Worm (Caenorhabditis elegans): ENCODE measurements around the gene K10G4.10.
"Not testable (repeated sequence)": the region's sequence is repeated elsewhere in the genome, so short reads cannot be mapped to it uniquely, and the experiment has no call there.

K10G4.10 gene

DNA sequence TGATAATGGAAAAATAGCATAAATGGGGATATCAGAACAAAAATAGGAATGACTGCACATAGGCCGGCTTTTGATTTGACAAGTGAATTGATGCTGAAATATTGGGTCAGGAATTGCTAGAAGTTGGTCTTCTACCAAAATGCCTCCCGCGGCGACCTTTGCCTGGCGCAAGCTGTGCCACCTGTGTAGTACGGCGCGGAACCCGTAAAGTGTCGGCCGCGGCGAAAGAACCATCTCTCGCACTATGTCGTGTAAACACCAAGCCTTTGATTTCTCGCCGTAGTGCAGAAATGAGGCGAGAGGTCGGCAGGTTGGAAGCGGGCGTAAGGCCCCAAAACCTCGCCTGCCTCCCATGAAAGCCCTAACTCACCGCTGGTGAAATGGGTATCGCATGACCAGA lies 12.0 kb upstream of the K10G4.10 start:
- no peak for TF ChIP-seq nhr-77 (tag; optimal IDR thresholded peaks at IDR 0.05)
- TF ChIP-seq ceh-28 (tag; optimal IDR thresholded peaks at IDR 0.05): no peak
- TF ChIP-seq snpc-4 (tag; optimal IDR thresholded peaks at IDR 0.05): peak; percentile 19
- no peak for TF ChIP-seq nhr-12 (tag; optimal IDR thresholded peaks at IDR 0.05)
- no peak for TF ChIP-seq elt-3 (tag; optimal IDR thresholded peaks at IDR 0.05)
- no peak for TF ChIP-seq nhr-23 (tag; optimal IDR thresholded peaks at IDR 0.05)
- no peak for TF ChIP-seq pha-4 (tag; optimal IDR thresholded peaks at IDR 0.05)
- no peak for TF ChIP-seq daf-12 (tag; optimal IDR thresholded peaks at IDR 0.05)

DNA sequence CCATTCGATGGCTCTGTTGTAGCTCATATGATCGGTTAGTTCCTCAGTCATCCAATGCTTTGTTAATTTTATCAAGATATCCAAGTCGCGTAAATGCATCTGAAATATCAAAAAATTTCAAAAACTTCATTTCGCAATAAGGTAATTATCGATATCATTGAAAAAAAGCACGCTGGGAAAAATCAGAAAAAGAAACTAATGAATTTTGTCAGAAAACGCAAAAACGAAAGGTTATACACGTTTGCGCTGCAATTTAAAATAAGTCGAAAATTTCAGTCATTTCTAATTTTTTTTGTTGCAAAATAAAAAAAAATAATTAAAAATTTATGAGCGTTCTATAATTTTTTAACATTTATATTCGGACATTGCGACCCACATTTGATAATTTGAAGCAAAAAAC lies 8.5 kb upstream of the K10G4.10 start, which contains the start of gene K10G4.3:
Gene K10G4.3 (minus strand): TSS at position 101 of the 400 bp plus-strand sequence.
- not testable (repeated sequence) for TF ChIP-seq mml-1 (tag; optimal IDR thresholded peaks at IDR 0.05); nhr-43 (tag; optimal IDR thresholded peaks at IDR 0.05; ENCODE audit: poor library complexity, severe bottlenecking); nhr-25 (tag; optimal IDR thresholded peaks at IDR 0.05)

DNA sequence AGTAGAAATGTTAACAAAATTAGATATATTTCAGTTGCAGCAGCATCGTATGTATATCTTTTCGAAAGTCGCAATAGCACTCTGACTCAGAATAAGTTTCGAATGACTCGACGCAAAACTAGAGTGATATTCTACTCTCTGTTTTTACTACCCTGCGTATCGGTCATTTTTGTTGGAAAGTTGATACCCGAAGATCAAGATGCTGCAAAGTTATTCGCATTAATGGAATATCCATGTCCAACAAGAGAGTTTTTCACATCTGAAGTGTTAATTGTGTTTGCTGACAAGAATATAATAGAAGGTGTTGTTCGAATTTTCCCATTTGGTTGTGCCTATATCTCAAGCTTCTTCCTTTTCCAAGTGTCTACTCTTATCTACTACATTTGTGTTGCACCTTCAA lies 1.2 kb upstream of the K10G4.10 start:
- TF ChIP-seq fkh-2 (tag; optimal IDR thresholded peaks at IDR 0.05) (no peak), nhr-43 (tag; optimal IDR thresholded peaks at IDR 0.05; ENCODE audit: poor library complexity, severe bottlenecking) (no peak), nhr-11 (tag; optimal IDR thresholded peaks at IDR 0.05) (no peak), ztf-4 (tag; optimal IDR thresholded peaks at IDR 0.05) (no peak), nhr-76 (tag; optimal IDR thresholded peaks at IDR 0.05) (no peak), ZK546.5 (tag; optimal IDR thresholded peaks at IDR 0.05) (no peak)

DNA sequence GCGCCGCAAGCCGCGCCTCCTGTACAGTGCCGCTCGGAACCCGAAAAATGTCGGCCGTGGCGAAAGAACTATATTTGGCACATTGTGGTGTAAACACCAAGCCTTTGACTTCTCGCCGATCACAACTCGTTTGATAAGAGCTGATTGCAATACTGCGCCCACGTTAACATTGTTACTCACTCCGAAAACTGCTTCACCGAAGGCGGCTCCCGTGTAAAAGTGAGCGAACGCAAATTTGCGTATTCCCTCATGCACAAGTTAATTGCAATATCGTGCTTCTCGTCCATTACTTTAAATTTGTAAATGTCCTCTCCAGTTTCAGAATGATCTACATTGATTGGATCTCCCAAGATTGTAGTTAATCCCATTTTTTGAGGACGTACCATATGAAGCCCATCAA lies 10.8 kb downstream of the K10G4.10 start:
- no peak for TF ChIP-seq daf-12 (tag; optimal IDR thresholded peaks at IDR 0.05)
- no peak for TF ChIP-seq pha-4 (tag; optimal IDR thresholded peaks at IDR 0.05)
- no peak for TF ChIP-seq nhr-67 (tag; optimal IDR thresholded peaks at IDR 0.05)
- TF ChIP-seq nhr-28 (tag; optimal IDR thresholded peaks at IDR 0.05): no peak
- no peak for TF ChIP-seq aly-2 (tag; optimal IDR thresholded peaks at IDR 0.05)
- no peak for TF ChIP-seq ztf-4 (tag; optimal IDR thresholded peaks at IDR 0.05)
- no peak for TF ChIP-seq elt-2 (tag; optimal IDR thresholded peaks at IDR 0.05)

DNA sequence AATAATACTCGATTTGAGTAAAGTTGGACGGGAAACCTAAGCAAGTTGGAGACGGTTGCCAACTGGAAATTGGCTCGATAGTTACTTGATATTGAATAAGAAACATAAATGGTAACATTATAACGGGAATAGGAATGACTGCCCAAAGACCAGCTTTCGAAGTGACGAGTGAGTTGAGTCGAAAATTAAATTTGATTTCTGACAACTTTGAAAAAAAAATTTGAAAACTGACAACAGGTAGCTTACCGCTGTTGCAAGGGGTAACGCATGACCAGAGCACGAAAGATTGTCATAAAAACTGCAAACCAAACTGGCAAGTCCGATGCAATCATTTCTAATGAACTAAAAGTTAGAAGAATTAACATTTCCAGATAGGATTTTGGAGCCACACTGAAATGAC lies 19.4 kb downstream of the K10G4.10 start:
- no peak for TF ChIP-seq ceh-16 (tag; optimal IDR thresholded peaks at IDR 0.05)
- no peak for TF ChIP-seq ama-1 (optimal IDR thresholded peaks at IDR 0.05)
- TF ChIP-seq mml-1 (tag; optimal IDR thresholded peaks at IDR 0.05): no peak
- TF ChIP-seq pha-4 (tag; optimal IDR thresholded peaks at IDR 0.05): no peak
- no peak for TF ChIP-seq egl-27 (tag; optimal IDR thresholded peaks at IDR 0.05)
- TF ChIP-seq R02D3.7 (tag; optimal IDR thresholded peaks at IDR 0.05): no peak
- TF ChIP-seq mdl-1 (tag; optimal IDR thresholded peaks at IDR 0.05): no peak
- TF ChIP-seq sea-2 (GFP tag; optimal IDR thresholded peaks at IDR 0.05): no peak
- TF ChIP-seq ztf-11 (tag; optimal IDR thresholded peaks at IDR 0.05): no peak
- no peak for TF ChIP-seq nhr-67 (tag; optimal IDR thresholded peaks at IDR 0.05)

DNA sequence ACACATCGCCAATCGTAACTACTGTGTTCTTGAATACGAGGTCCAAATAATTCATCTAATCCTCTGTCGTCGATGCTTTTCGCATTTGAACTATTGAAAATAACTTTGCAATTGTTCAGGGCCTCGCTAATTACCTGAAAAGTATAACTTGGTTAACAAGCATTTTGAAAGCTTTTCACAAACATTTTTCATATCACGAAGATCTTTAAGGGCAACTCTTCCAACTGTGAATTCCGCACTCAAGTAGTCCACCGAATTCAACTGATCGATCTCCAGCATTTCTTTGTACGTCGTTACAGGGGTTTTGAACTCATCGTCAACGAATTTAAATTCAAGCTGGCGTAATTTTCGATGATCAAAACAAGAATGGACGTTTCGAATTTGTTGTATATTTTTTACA lies 23.1 kb downstream of the K10G4.10 start:
- TF ChIP-seq ztf-11 (tag; optimal IDR thresholded peaks at IDR 0.05) (no peak), ceh-9 (tag; optimal IDR thresholded peaks at IDR 0.05) (no peak), nhr-43 (tag; optimal IDR thresholded peaks at IDR 0.05; ENCODE audit: poor library complexity, severe bottlenecking) (no peak), skn-1 (tag; optimal IDR thresholded peaks at IDR 0.05) (no peak), mml-1 (tag; optimal IDR thresholded peaks at IDR 0.05) (no peak), lin-15B (tag; optimal IDR thresholded peaks at IDR 0.05) (no peak), sea-2 (GFP tag; optimal IDR thresholded peaks at IDR 0.05) (no peak), hmg-11 (tag; optimal IDR thresholded peaks at IDR 0.05) (no peak), ZK546.5 (tag; optimal IDR thresholded peaks at IDR 0.05) (no peak), eor-1 (tag; optimal IDR thresholded peaks at IDR 0.05) (no peak), ama-1 (optimal IDR thresholded peaks at IDR 0.05) (no peak), jun-1 (tag; optimal IDR thresholded peaks at IDR 0.05) (no peak), R02D3.7 (tag; optimal IDR thresholded peaks at IDR 0.05) (no peak), mdl-1 (tag; optimal IDR thresholded peaks at IDR 0.05) (no peak), aly-2 (tag; optimal IDR thresholded peaks at IDR 0.05) (no peak), nhr-28 (tag; optimal IDR thresholded peaks at IDR 0.05) (no peak), nhr-25 (tag; optimal IDR thresholded peaks at IDR 0.05) (no peak), ceh-28 (tag; optimal IDR thresholded peaks at IDR 0.05) (no peak)

Data from whole organism, L3 larva.